Fruit fly (Drosophila melanogaster): ENCODE data around the gene CG6204.

dm6 chr3R:24144542-24144941 is 49.1 kb upstream of the CG6204 start:
- TF ChIP-seq CG6689 (GFP tag; IDR thresholded peaks at IDR 0.05) (no peak), CG7372 (GFP tag; IDR thresholded peaks at IDR 0.05) (no peak)
